Fruit fly (Drosophila melanogaster): Measurements from ENCODE around the gene Vps13D.

dm6 chr3L:12808421-12808820, 53.6 kb downstream of the Vps13D start, which contains the start of gene CG32110:
- TF ChIP-seq h (optimal IDR thresholded peaks at IDR 0.05) (no peak), Sin3A (optimal IDR thresholded peaks at IDR 0.05) (no peak), Myc (optimal IDR thresholded peaks at IDR 0.05) (no peak)

Measured in Kc167 (cell line).